Fruit fly (Drosophila melanogaster): ENCODE measurements around the gene HisCl1.
A peak's percentile ranks its signal among the peaks of the same experiment; 100 is the strongest.

HisCl1 gene

dm6 chr3R:11763494-11764278 lies 23.3 kb upstream of the HisCl1 start:
- TF ChIP-seq noc (tag; optimal IDR thresholded peaks at IDR 0.05): no peak

- TF ChIP-seq noc (tag; optimal IDR thresholded peaks at IDR 0.05): peak; percentile 73
Measured at dm6 chr3R:11764279-11764880, 22.6 kb upstream of the HisCl1 start, which contains the start of gene Lk6. Gene Lk6 (minus strand): TSS chr3R:11764457.

dm6 chr3R:11770733-11771132 lies 16.2 kb upstream of the HisCl1 start:
- no peak for TF ChIP-seq noc (tag; optimal IDR thresholded peaks at IDR 0.05)

dm6 chr3R:11771492-11771891 lies 15.5 kb upstream of the HisCl1 start:
- no peak for TF ChIP-seq noc (tag; optimal IDR thresholded peaks at IDR 0.05)

- no peak for TF ChIP-seq noc (tag; optimal IDR thresholded peaks at IDR 0.05)
Measured at dm6 chr3R:11772181-11772827, 14.7 kb upstream of the HisCl1 start.

- TF ChIP-seq noc (tag; optimal IDR thresholded peaks at IDR 0.05): no peak
Measured at dm6 chr3R:11773325-11773998, 13.5 kb upstream of the HisCl1 start.

dm6 chr3R:11773999-11774397 lies 13.0 kb upstream of the HisCl1 start:
- peak; percentile 7 for TF ChIP-seq noc (tag; optimal IDR thresholded peaks at IDR 0.05)

- TF ChIP-seq noc (tag; optimal IDR thresholded peaks at IDR 0.05): no peak
Measured at dm6 chr3R:11775207-11775606, 11.8 kb upstream of the HisCl1 start.

- no peak for TF ChIP-seq noc (tag; optimal IDR thresholded peaks at IDR 0.05)
Measured at dm6 chr3R:11776068-11776767, 10.8 kb upstream of the HisCl1 start.

- no peak for TF ChIP-seq noc (tag; optimal IDR thresholded peaks at IDR 0.05)
Measured at dm6 chr3R:11777058-11777457, 9.9 kb upstream of the HisCl1 start.

- no peak for TF ChIP-seq noc (tag; optimal IDR thresholded peaks at IDR 0.05)
Measured at dm6 chr3R:11778012-11778865, 8.7 kb upstream of the HisCl1 start.

dm6 chr3R:11778879-11779278 lies 8.1 kb upstream of the HisCl1 start:
- no peak for TF ChIP-seq noc (tag; optimal IDR thresholded peaks at IDR 0.05)

- no peak for TF ChIP-seq noc (tag; optimal IDR thresholded peaks at IDR 0.05)
Measured at dm6 chr3R:11779357-11780018, 7.5 kb upstream of the HisCl1 start.

dm6 chr3R:11780181-11780688 lies 6.7 kb upstream of the HisCl1 start:
- no peak for TF ChIP-seq noc (tag; optimal IDR thresholded peaks at IDR 0.05)

Data from whole organism, larva.